Fruit fly (Drosophila melanogaster) whole organism, embryonic: ENCODE data around the gene CG34278.

Source experiments
- Abd-B ChIP-seq: fragments of 200-800 bp; sonication (Bioruptor generic); optimal IDR thresholded peaks from 2 replicates; lab custom pipeline; 2018; ENCODE audit warnings: missing biosample characterization, mild to moderate bottlenecking, missing genetic modification characterization, moderate library complexity
- CG12155 ChIP-seq: fragments of 200-800 bp; sonication (Bioruptor generic); optimal IDR thresholded peaks from 3 replicates; lab custom pipeline; 2016; ENCODE audit warnings: missing biosample characterization, missing genetic modification characterization
- CG12769 ChIP-seq: fragments of 200-800 bp; sonication (Bioruptor generic); optimal IDR thresholded peaks from 2 replicates; lab custom pipeline; 2019; ENCODE audit warnings: missing biosample characterization, mild to moderate bottlenecking, missing genetic modification characterization, moderate library complexity
- CG32772 ChIP-seq: fragments of 200-800 bp; sonication (Bioruptor generic); IDR thresholded peaks from 2 replicates; pipeline ENCODE4 v1.3.6; 2022; ENCODE audit warnings: missing biosample characterization, missing genetic modification characterization
- Lim3 ChIP-seq: fragments of 200-800 bp; sonication (Bioruptor generic); IDR thresholded peaks from 2 replicates; pipeline ENCODE4 v1.3.6; 2022; ENCODE audit warnings: missing biosample characterization, missing genetic modification characterization
- ab ChIP-seq: fragments of 200-800 bp; sonication (Bioruptor generic); optimal IDR thresholded peaks from 2 replicates; lab custom pipeline; 2016; ENCODE audit warnings: missing biosample characterization, missing genetic modification characterization
- da ChIP-seq: fragments of 200-800 bp; sonication (Bioruptor generic); optimal IDR thresholded peaks from 2 replicates; lab custom pipeline; 2016; ENCODE audit warnings: missing biosample characterization, missing genetic modification characterization
- kni ChIP-seq: fragments of 200-800 bp; sonication (Bioruptor generic); optimal IDR thresholded peaks from 3 replicates; lab custom pipeline; 2017; ENCODE audit warnings: mild to moderate bottlenecking, missing biosample characterization, missing genetic modification reagents, missing genetic modification characterization
- lola ChIP-seq, 3 experiments: fragments of >200 bp in 2 of 3; fragments of 200-800 bp in 1 of 3; sonication (Bioruptor generic) in 1 of 3; optimal IDR thresholded peaks; 2 replicates each; lab custom pipeline; 2017 to 2019; ENCODE audit warnings: missing biosample characterization in 3 of 3, missing genetic modification characterization in 3 of 3, mild to moderate bottlenecking in 1 of 3, moderate library complexity in 1 of 3
- nerfin-2 ChIP-seq: fragments of 200-800 bp; sonication (Bioruptor generic); IDR thresholded peaks from 2 replicates; pipeline ENCODE4 v1.3.6; 2022; ENCODE audit warnings: missing biosample characterization, missing genetic modification characterization; ENCODE audit not compliant: partially characterized antibody
- odd ChIP-seq: fragments of 200-800 bp; sonication (Bioruptor generic); optimal IDR thresholded peaks from 2 replicates; lab custom pipeline; 2017; ENCODE audit warnings: missing biosample characterization, mild to moderate bottlenecking, missing genetic modification characterization
- usp ChIP-seq: fragments of >200 bp; optimal IDR thresholded peaks from 2 replicates; lab custom pipeline; 2017; ENCODE audit warnings: missing biosample characterization, missing genetic modification characterization
- zen ChIP-seq: fragments of 200-800 bp; sonication (Bioruptor generic); optimal IDR thresholded peaks from 3 replicates; lab custom pipeline; 2018; ENCODE audit warnings: missing biosample characterization, mild to moderate bottlenecking, missing genetic modification characterization, moderate library complexity

DNA sequence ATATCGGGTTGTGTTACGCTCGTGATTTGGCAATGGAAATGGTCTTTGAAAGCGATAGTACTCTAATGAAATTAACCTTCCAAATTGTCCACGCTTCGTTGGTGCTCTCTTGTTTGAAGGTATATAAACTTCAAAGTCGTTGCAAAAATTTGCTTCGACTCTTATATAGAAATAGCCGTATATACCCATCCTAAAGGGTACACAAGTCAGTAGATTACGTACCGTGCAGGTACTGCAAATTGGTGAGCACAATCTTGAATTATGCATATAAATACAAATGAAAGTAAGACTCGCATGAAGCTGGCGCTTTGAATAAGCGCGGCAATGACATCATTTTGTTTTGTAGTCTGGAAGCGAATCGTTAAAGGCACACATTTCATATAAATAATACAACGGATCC, 4.0 kb upstream of the CG34278 start:
- TF ChIP-seq ab (GFP tag; lab: Kevin White, UChicago), result no peak
- TF ChIP-seq usp (GFP tag; lab: Kevin White, UChicago), result no peak
- TF ChIP-seq Lim3 (GFP tag; lab: Robert Waterston, UW), result no peak
- no peak for TF ChIP-seq CG12155
- TF ChIP-seq Abd-B (GFP tag; lab: Kevin White, UChicago), result no peak
- TF ChIP-seq nerfin-2 (GFP tag; lab: Robert Waterston, UW), result no peak
- TF ChIP-seq da, result no peak
- TF ChIP-seq CG12769 (tag; lab: Kevin White, UChicago), result no peak
- TF ChIP-seq zen (tag; lab: Kevin White, UChicago), result no peak
- no peak for TF ChIP-seq odd (GFP tag; lab: Kevin White, UChicago)
- no peak for TF ChIP-seq lola (GFP tag; optimal IDR thresholded peaks at IDR 0.05; lab: Kevin White, UChicago)
- no peak for TF ChIP-seq CG32772
- TF ChIP-seq kni (GFP tag; lab: Kevin White, UChicago), result no peak
